Worm (Caenorhabditis elegans): Measurements from ENCODE around the gene F32A5.8.
A peak's percentile ranks its signal among the peaks of the same experiment; 100 is the strongest.

The F32A5.8 gene

DNA sequence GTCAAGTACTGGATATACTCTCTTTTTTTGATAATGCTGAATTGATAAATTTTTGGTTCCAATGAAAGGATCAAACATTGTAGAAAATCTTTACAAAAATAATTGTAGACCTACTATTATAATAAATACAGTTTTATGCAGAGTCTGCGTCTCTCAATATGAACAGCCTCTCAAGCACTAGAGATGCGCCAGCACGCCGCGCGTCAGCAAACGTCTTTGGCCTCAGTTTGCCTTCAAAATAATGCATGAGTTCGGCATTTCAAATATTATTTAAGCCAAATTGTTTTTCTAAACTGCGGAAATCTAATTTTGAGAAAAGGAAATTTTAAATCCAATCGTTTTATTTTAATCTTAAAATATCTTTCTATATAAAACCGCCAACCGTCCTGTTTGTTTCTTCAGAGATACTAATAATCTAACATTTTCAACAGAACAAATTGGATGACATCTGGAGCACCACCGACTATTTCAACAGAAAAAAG is 45.8 kb downstream of the F32A5.8 start, which contains the start of gene cul-4 (continued):
- TF ChIP-seq ama-1 (optimal IDR thresholded peaks at IDR 0.05) (no peak), aly-2 (tag; optimal IDR thresholded peaks at IDR 0.05) (no peak), unc-30 (tag; optimal IDR thresholded peaks at IDR 0.05) (no peak), dpl-1 (GFP tag; optimal IDR thresholded peaks at IDR 0.05) (peak; percentile 59 to 82 (median 82)), nhr-85 (tag) (peak; percentile 89), ets-5 (GFP tag; IDR thresholded peaks at IDR 0.05) (no peak), nhr-28 (tag; optimal IDR thresholded peaks at IDR 0.05) (no peak), unc-62 (GFP tag; optimal IDR thresholded peaks at IDR 0.05) (no peak), lin-15B (tag; optimal IDR thresholded peaks at IDR 0.05) (peak; percentile 30), nhr-237 (tag; optimal IDR thresholded peaks at IDR 0.05) (no peak), nhr-11 (tag; optimal IDR thresholded peaks at IDR 0.05) (no peak), sox-4 (tag; optimal IDR thresholded peaks at IDR 0.05) (no peak), skn-1 (tag; optimal IDR thresholded peaks at IDR 0.05) (peak; percentile 64), fkh-4 (tag; optimal IDR thresholded peaks at IDR 0.05; ENCODE audit: borderline replicate concordance) (no peak), pax-3 (tag; optimal IDR thresholded peaks at IDR 0.05) (no peak), lin-14 (GFP tag; optimal IDR thresholded peaks at IDR 0.05) (no peak), rnt-1 (tag; optimal IDR thresholded peaks at IDR 0.05) (peak; percentile 83), pqm-1 (tag; optimal IDR thresholded peaks at IDR 0.05) (no peak), ceh-88 (GFP tag; IDR thresholded peaks at IDR 0.05) (0 out of 2 replicates have a peak, but pooled peaks have one; percentile 28), ztf-11 (tag; optimal IDR thresholded peaks at IDR 0.05) (peak in 1 of 2 experiments; percentile 31), ceh-63 (GFP tag; optimal IDR thresholded peaks at IDR 0.05) (no peak), nhr-76 (tag; optimal IDR thresholded peaks at IDR 0.05) (no peak), snu-23 (GFP tag; optimal IDR thresholded peaks at IDR 0.05) (peak; percentile 84), isw-1 (GFP tag; IDR thresholded peaks at IDR 0.05) (peak; percentile 54), mdl-1 (tag; optimal IDR thresholded peaks at IDR 0.05) (peak in 1 of 2 experiments; percentile 46), nhr-47 (tag; optimal IDR thresholded peaks at IDR 0.05) (no peak), efl-1 (optimal IDR thresholded peaks at IDR 0.05) (peak; percentile 71 to 82), efl-1 (GFP tag; optimal IDR thresholded peaks at IDR 0.05 in 1 of 2) (peak; percentile 76 to 97), efl-3 (GFP tag; optimal IDR thresholded peaks at IDR 0.05) (no peak), nhr-90 (tag; optimal IDR thresholded peaks at IDR 0.05; ENCODE audit: poor library complexity) (peak; percentile 81), dsc-1 (tag; optimal IDR thresholded peaks at IDR 0.05) (peak; percentile 77), C34B4.2 (tag; optimal IDR thresholded peaks at IDR 0.05) (no peak), aha-1 (tag; optimal IDR thresholded peaks at IDR 0.05) (no peak), zip-4 (GFP tag; optimal IDR thresholded peaks at IDR 0.05) (peak; percentile 41), elt-2 (tag; optimal IDR thresholded peaks at IDR 0.05) (peak; percentile 3), ztf-4 (tag; optimal IDR thresholded peaks at IDR 0.05) (peak; percentile 37)

DNA sequence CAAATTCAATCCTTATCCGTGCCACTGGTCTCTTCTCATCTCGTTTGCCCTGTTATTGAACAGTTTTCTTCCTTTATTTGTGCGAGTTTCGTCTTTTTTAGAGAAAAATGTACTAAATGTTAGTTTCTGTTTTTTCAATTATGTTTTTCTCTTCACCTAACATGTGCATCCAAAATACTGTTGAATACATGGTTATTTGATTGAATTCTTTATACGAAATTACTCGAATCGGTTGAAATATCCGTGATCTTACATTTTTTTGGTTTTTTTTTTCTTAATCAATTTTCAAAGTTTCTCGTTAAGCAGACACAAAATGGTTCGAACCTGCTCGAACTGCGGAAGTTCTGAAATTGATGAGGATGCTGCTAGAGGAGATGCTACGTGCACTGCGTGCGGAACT is 49.6 kb downstream of the F32A5.8 start, which contains the start of gene brf-1:
TSS of gene brf-1 (plus strand) at position 301 of the 400 bp plus-strand sequence.
- no peak for TF ChIP-seq mab-9 (GFP tag; IDR thresholded peaks at IDR 0.05)
- no peak for TF ChIP-seq mdl-1 (tag; optimal IDR thresholded peaks at IDR 0.05)
- TF ChIP-seq nhr-28 (tag; optimal IDR thresholded peaks at IDR 0.05), result no peak
- TF ChIP-seq nhr-71 (tag; optimal IDR thresholded peaks at IDR 0.05), result no peak
- no peak for TF ChIP-seq zag-1 (tag; optimal IDR thresholded peaks at IDR 0.05)
- no peak for TF ChIP-seq zip-4 (GFP tag; optimal IDR thresholded peaks at IDR 0.05)
- TF ChIP-seq vab-15 (tag; optimal IDR thresholded peaks at IDR 0.05), result no peak
- TF ChIP-seq lin-13 (GFP tag; optimal IDR thresholded peaks at IDR 0.05), result no peak
- TF ChIP-seq hlh-4 (tag; optimal IDR thresholded peaks at IDR 0.05), result no peak
- TF ChIP-seq egl-13 (tag; optimal IDR thresholded peaks at IDR 0.05), result no peak
- no peak for TF ChIP-seq aha-1 (tag; optimal IDR thresholded peaks at IDR 0.05)
- TF ChIP-seq nhr-85 (tag), result no peak
- TF ChIP-seq sptf-1 (tag; optimal IDR thresholded peaks at IDR 0.05), result no peak
- no peak for TF ChIP-seq ceh-63 (GFP tag; optimal IDR thresholded peaks at IDR 0.05)
- no peak for TF ChIP-seq hlh-17 (GFP tag; optimal IDR thresholded peaks at IDR 0.05; ENCODE audit: borderline replicate concordance)
- TF ChIP-seq Y116A8C.19 (tag; optimal IDR thresholded peaks at IDR 0.05; ENCODE audit: borderline replicate concordance), result no peak
- TF ChIP-seq F16B12.6 (tag; optimal IDR thresholded peaks at IDR 0.05), result no peak
